Worm (Caenorhabditis elegans): ENCODE results near the gene srb-5.

srb-5 gene

ce11 chrII:5181497-5181896 is 18.3 kb upstream of the srb-5 start (continued):
- TF ChIP-seq aha-1 (tag; optimal IDR thresholded peaks at IDR 0.05) (no peak), fkh-8 (tag; optimal IDR thresholded peaks at IDR 0.05) (peak; percentile 83), unc-62 (GFP tag; optimal IDR thresholded peaks at IDR 0.05) (no peak), nhr-28 (tag; optimal IDR thresholded peaks at IDR 0.05) (no peak), C34B4.2 (tag; optimal IDR thresholded peaks at IDR 0.05) (no peak), dsc-1 (tag; optimal IDR thresholded peaks at IDR 0.05) (peak; percentile 37), hlh-17 (GFP tag; optimal IDR thresholded peaks at IDR 0.05; ENCODE audit: borderline replicate concordance) (no peak), elt-3 (tag; optimal IDR thresholded peaks at IDR 0.05) (peak in 1 of 6 experiments; percentile 11), tbx-2 (tag; optimal IDR thresholded peaks at IDR 0.05) (peak; percentile 79), ets-5 (GFP tag; IDR thresholded peaks at IDR 0.05) (no peak), ceh-82 (tag; optimal IDR thresholded peaks at IDR 0.05) (peak; percentile 9 to 70 (median 47)), isw-1 (GFP tag; IDR thresholded peaks at IDR 0.05) (peak; percentile 70), ceh-90 (tag; optimal IDR thresholded peaks at IDR 0.05) (no peak), rnt-1 (tag; optimal IDR thresholded peaks at IDR 0.05) (peak; percentile 52), mdl-1 (tag; optimal IDR thresholded peaks at IDR 0.05) (peak in 1 of 2 experiments; percentile 86), fos-1 (tag; optimal IDR thresholded peaks at IDR 0.05) (peak; percentile 43), alr-1 (tag; optimal IDR thresholded peaks at IDR 0.05; ENCODE audit: borderline replicate concordance) (no peak), swsn-7 (tag; optimal IDR thresholded peaks at IDR 0.05) (peak; percentile 76), lir-3 (tag; optimal IDR thresholded peaks at IDR 0.05; ENCODE audit: poor library complexity) (no peak), pqm-1 (tag; optimal IDR thresholded peaks at IDR 0.05) (no peak), vab-15 (tag; optimal IDR thresholded peaks at IDR 0.05) (no peak), unc-86 (tag; optimal IDR thresholded peaks at IDR 0.05) (peak; percentile 57), nhr-237 (tag; optimal IDR thresholded peaks at IDR 0.05) (no peak), ceh-63 (GFP tag; optimal IDR thresholded peaks at IDR 0.05) (no peak), ceh-8 (GFP tag; optimal IDR thresholded peaks at IDR 0.05) (no peak), ama-1 (optimal IDR thresholded peaks at IDR 0.05) (no peak), zip-4 (GFP tag; optimal IDR thresholded peaks at IDR 0.05) (no peak), pax-3 (tag; optimal IDR thresholded peaks at IDR 0.05) (peak; percentile 11), mef-2 (tag; optimal IDR thresholded peaks at IDR 0.05) (no peak), lin-13 (GFP tag; optimal IDR thresholded peaks at IDR 0.05) (peak; percentile 69), nhr-19 (GFP tag; conservative IDR thresholded peaks at IDR 0.05) (peak; percentile 73), hlh-4 (tag; optimal IDR thresholded peaks at IDR 0.05) (no peak), ceh-88 (GFP tag; IDR thresholded peaks at IDR 0.05) (peak; percentile 47; the same call in 1 of the 2 replicates), hpl-2 (GFP tag; optimal IDR thresholded peaks at IDR 0.05) (peak; percentile 13), unc-30 (tag; optimal IDR thresholded peaks at IDR 0.05) (no peak), lin-15B (tag; optimal IDR thresholded peaks at IDR 0.05) (peak; percentile 4), F16B12.6 (tag; optimal IDR thresholded peaks at IDR 0.05) (peak; percentile 32), zag-1 (tag; optimal IDR thresholded peaks at IDR 0.05) (no peak), xbp-1 (tag; optimal IDR thresholded peaks at IDR 0.05) (peak; percentile 90)

- TF ChIP-seq efl-1 (optimal IDR thresholded peaks at IDR 0.05) (no peak), efl-1 (GFP tag; optimal IDR thresholded peaks at IDR 0.05 in 1 of 2) (peak in 1 of 2 experiments; percentile 62), ets-5 (GFP tag; IDR thresholded peaks at IDR 0.05) (no peak)
These were observed 17.1 kb upstream of the srb-5 start for ce11 chrII:5180272-5180671.

- TF ChIP-seq zip-4 (GFP tag; optimal IDR thresholded peaks at IDR 0.05) (peak; percentile 7), elt-2 (tag; optimal IDR thresholded peaks at IDR 0.05) (peak; percentile 1), nhr-90 (tag; optimal IDR thresholded peaks at IDR 0.05; ENCODE audit: poor library complexity) (no peak), Y116A8C.19 (tag; optimal IDR thresholded peaks at IDR 0.05; ENCODE audit: borderline replicate concordance) (no peak), lsy-2 (tag; optimal IDR thresholded peaks at IDR 0.05) (no peak), egl-13 (tag; optimal IDR thresholded peaks at IDR 0.05) (no peak), vab-15 (tag; optimal IDR thresholded peaks at IDR 0.05) (no peak)
These were observed 15.4 kb upstream of the srb-5 start for ce11 chrII:5178609-5179008.

All from whole organism, L1 larva.